Worm (Caenorhabditis elegans): Measurements from ENCODE around the gene F13D12.8.

The F13D12.8 gene

ce11 chrII:11759277-11759676, 26.9 kb upstream of the F13D12.8 start, which contains the start of the genes F44E5.4 and F44E5.5 (continued):
- peak; percentile 95 for TF ChIP-seq sox-2 (GFP tag; IDR thresholded peaks at IDR 0.05)
- TF ChIP-seq gmeb-2 (tag; optimal IDR thresholded peaks at IDR 0.05): peak; percentile 84
- peak; percentile 46 for TF ChIP-seq tbx-2 (tag; optimal IDR thresholded peaks at IDR 0.05)
- TF ChIP-seq hlh-8 (tag; optimal IDR thresholded peaks at IDR 0.05): peak; percentile 50
- peak; percentile 17 for TF ChIP-seq lin-11 (tag; optimal IDR thresholded peaks at IDR 0.05)
- TF ChIP-seq ets-4 (tag; optimal IDR thresholded peaks at IDR 0.05): peak; percentile 75
- peak; percentile 48 for TF ChIP-seq ceh-22 (tag; optimal IDR thresholded peaks at IDR 0.05)
- peak; percentile 86 for TF ChIP-seq nfya-1 (tag; optimal IDR thresholded peaks at IDR 0.05)
- TF ChIP-seq hlh-30 (tag; optimal IDR thresholded peaks at IDR 0.05; ENCODE audit: insufficient read depth): peak; percentile 56
- peak; percentile 85 for TF ChIP-seq ref-2 (tag; optimal IDR thresholded peaks at IDR 0.05)
- TF ChIP-seq K02D7.2 (tag; optimal IDR thresholded peaks at IDR 0.05): peak; percentile 55
- TF ChIP-seq madf-2 (tag; optimal IDR thresholded peaks at IDR 0.05): peak; percentile 82
- TF ChIP-seq elt-2 (tag; optimal IDR thresholded peaks at IDR 0.05): peak; percentile 29
- peak; percentile 78 for TF ChIP-seq Y22D7AL.16 (tag; optimal IDR thresholded peaks at IDR 0.05)
- TF ChIP-seq pat-9 (tag; optimal IDR thresholded peaks at IDR 0.05): peak; percentile 46
- peak; percentile 76 for TF ChIP-seq ceh-31 (tag; optimal IDR thresholded peaks at IDR 0.05)
- peak; percentile 76 for TF ChIP-seq pha-2 (tag; optimal IDR thresholded peaks at IDR 0.05)
- TF ChIP-seq tbx-7 (tag; optimal IDR thresholded peaks at IDR 0.05): peak; percentile 23
- TF ChIP-seq dmd-4 (tag; optimal IDR thresholded peaks at IDR 0.05; ENCODE audit: borderline replicate concordance): peak; percentile 40

ce11 chrII:11756684-11757107, 24.3 kb upstream of the F13D12.8 start:
- no peak for TF ChIP-seq pqm-1 (tag; optimal IDR thresholded peaks at IDR 0.05)
- TF ChIP-seq ceh-30 (tag; optimal IDR thresholded peaks at IDR 0.05): peak; percentile 96

ce11 chrII:11753186-11753585, 20.8 kb upstream of the F13D12.8 start:
- TF ChIP-seq dve-1 (tag; optimal IDR thresholded peaks at IDR 0.05) (no peak), unc-42 (tag; optimal IDR thresholded peaks at IDR 0.05) (peak; percentile 28)

- TF ChIP-seq pag-3 (tag; optimal IDR thresholded peaks at IDR 0.05; ENCODE audit: borderline replicate concordance) (peak; percentile 27), pat-9 (tag; optimal IDR thresholded peaks at IDR 0.05) (no peak), C08G9.2 (tag; optimal IDR thresholded peaks at IDR 0.05) (peak; percentile 37), eyg-1 (tag; optimal IDR thresholded peaks at IDR 0.05) (no peak), K02D7.2 (tag; optimal IDR thresholded peaks at IDR 0.05) (no peak), ahr-1 (tag; optimal IDR thresholded peaks at IDR 0.05) (no peak), elt-2 (tag; optimal IDR thresholded peaks at IDR 0.05) (no peak), fax-1 (tag; optimal IDR thresholded peaks at IDR 0.05) (no peak), madf-2 (tag; optimal IDR thresholded peaks at IDR 0.05) (no peak), unc-42 (tag; optimal IDR thresholded peaks at IDR 0.05) (peak; percentile 75), zip-5 (tag; optimal IDR thresholded peaks at IDR 0.05) (no peak), hlh-30 (tag; optimal IDR thresholded peaks at IDR 0.05; ENCODE audit: insufficient read depth) (no peak), ceh-9 (tag; optimal IDR thresholded peaks at IDR 0.05) (no peak), rnt-1 (tag; optimal IDR thresholded peaks at IDR 0.05) (peak; percentile 4), ceh-22 (tag; optimal IDR thresholded peaks at IDR 0.05) (no peak), unc-3 (GFP tag; conservative IDR thresholded peaks at IDR 0.05) (no peak), unc-3 (tag; optimal IDR thresholded peaks at IDR 0.05) (no peak), lim-6 (tag; optimal IDR thresholded peaks at IDR 0.05) (peak; percentile 31), gmeb-2 (tag; optimal IDR thresholded peaks at IDR 0.05) (no peak), Y22D7AL.16 (tag; optimal IDR thresholded peaks at IDR 0.05) (no peak), pha-4 (tag; optimal IDR thresholded peaks at IDR 0.05) (no peak), fkh-10 (GFP tag; optimal IDR thresholded peaks at IDR 0.05) (no peak), ceh-2 (tag; optimal IDR thresholded peaks at IDR 0.05) (no peak), pax-1 (tag; optimal IDR thresholded peaks at IDR 0.05) (no peak), hlh-6 (tag; optimal IDR thresholded peaks at IDR 0.05) (no peak), ets-4 (tag; optimal IDR thresholded peaks at IDR 0.05) (no peak), lin-11 (tag; optimal IDR thresholded peaks at IDR 0.05) (no peak), ceh-19 (GFP tag; optimal IDR thresholded peaks at IDR 0.05) (peak; percentile 60), elt-4 (tag; optimal IDR thresholded peaks at IDR 0.05) (no peak), ceh-6 (GFP tag; optimal IDR thresholded peaks at IDR 0.05) (no peak), ref-2 (tag; optimal IDR thresholded peaks at IDR 0.05) (no peak), syd-9 (tag; optimal IDR thresholded peaks at IDR 0.05) (no peak), fkh-6 (tag; optimal IDR thresholded peaks at IDR 0.05) (no peak), hlh-8 (tag; optimal IDR thresholded peaks at IDR 0.05) (no peak), hlh-13 (GFP tag; optimal IDR thresholded peaks at IDR 0.05) (no peak), tbx-2 (tag; optimal IDR thresholded peaks at IDR 0.05) (peak; percentile 50)
Observed at ce11 chrII:11751615-11752174, 19.3 kb upstream of the F13D12.8 start.
